Worm (Caenorhabditis elegans) whole organism, L4 larva: ENCODE measurements around the gene cest-6.

ENCODE experiments used
- F49E8.2 ChIP-seq: sonication (generic microtip); optimal IDR thresholded peaks from 2 replicates; lab custom pipeline; 2016; ENCODE audit warnings: missing compliant biosample characterization, mild to moderate bottlenecking, missing genetic modification characterization, borderline replicate concordance
- T26A8.4 ChIP-seq: fragments of 200-800 bp; sonication (Bioruptor generic); IDR thresholded peaks from 2 replicates; pipeline ENCODE4 v1.3.6; 2022; ENCODE audit warnings: missing genetic modification characterization, missing compliant biosample characterization
- Y48G9A.11 ChIP-seq: fragments of 200-800 bp; sonication (Bioruptor generic); IDR thresholded peaks from 2 replicates; pipeline ENCODE4 v1.3.6; 2022; ENCODE audit warnings: missing genetic modification reagents, missing genetic modification characterization, missing compliant biosample characterization
- aha-1 ChIP-seq: fragments of 150-350 bp; peaks from one replicate; lab custom pipeline; 2014; ENCODE audit warnings: missing biosample characterization, missing genetic modification characterization
- aly-2 ChIP-seq: sonication (generic microtip); optimal IDR thresholded peaks from 2 replicates; lab custom pipeline; 2018; ENCODE audit warnings: missing biosample characterization, missing genetic modification characterization
- attf-4 ChIP-seq: sonication (generic microtip); optimal IDR thresholded peaks from 3 replicates; lab custom pipeline; 2017; ENCODE audit warnings: missing biosample characterization, missing genetic modification characterization
- ceh-28 ChIP-seq: fragments of 150-350 bp; optimal IDR thresholded peaks from 2 replicates; lab custom pipeline; 2014; ENCODE audit warnings: missing biosample characterization, missing genetic modification reagents, missing genetic modification characterization
- daf-12 ChIP-seq: fragments of 150-350 bp; optimal IDR thresholded peaks from 2 replicates; lab custom pipeline; 2014; ENCODE audit warnings: missing biosample characterization, missing genetic modification reagents, missing genetic modification characterization
- daf-16 ChIP-seq, 3 experiments: sonication (generic microtip); optimal IDR thresholded peaks; 2 replicates each; lab custom pipeline; 2016 to 2017; ENCODE audit warnings: missing genetic modification characterization in 3 of 3, missing genetic modification reagents in 3 of 3, mild to moderate bottlenecking in 2 of 3, missing compliant biosample characterization in 2 of 3, missing biosample characterization in 1 of 3, moderate library complexity in 1 of 3
- daf-8 ChIP-seq: fragments of 200-800 bp; sonication (Bioruptor generic); IDR thresholded peaks from 2 replicates; pipeline ENCODE4 v1.3.6; 2022; ENCODE audit warnings: missing genetic modification characterization, missing compliant biosample characterization
- dmd-6 ChIP-seq: fragments of 200-800 bp; sonication (Bioruptor generic); IDR thresholded peaks from 2 replicates; pipeline ENCODE4 v1.3.6; 2022; ENCODE audit warnings: missing genetic modification reagents, missing genetic modification characterization, missing compliant biosample characterization
- dmd-9 ChIP-seq: fragments of 200-800 bp; sonication (Bioruptor generic); IDR thresholded peaks from 2 replicates; pipeline ENCODE4 v1.3.6; 2022; ENCODE audit warnings: missing genetic modification reagents, missing genetic modification characterization, missing compliant biosample characterization
- duxl-1 ChIP-seq: sonication (generic microtip); optimal IDR thresholded peaks from 2 replicates; lab custom pipeline; 2016; ENCODE audit warnings: mild to moderate bottlenecking, missing genetic modification characterization, moderate library complexity, missing compliant biosample characterization; ENCODE audit not compliant: poor library complexity
- egl-27 ChIP-seq: sonication (generic microtip); optimal IDR thresholded peaks from 3 replicates; lab custom pipeline; 2017; ENCODE audit warnings: missing biosample characterization, missing genetic modification reagents, missing genetic modification characterization
- egl-43 ChIP-seq: fragments of 200-800 bp; sonication (Bioruptor generic); IDR thresholded peaks from 2 replicates; pipeline ENCODE4 v1.3.6; 2022; ENCODE audit warnings: missing genetic modification reagents, missing genetic modification characterization, missing compliant biosample characterization
- jun-1 ChIP-seq: fragments of 150-350 bp; optimal IDR thresholded peaks from 2 replicates; lab custom pipeline; 2014; ENCODE audit warnings: missing biosample characterization, missing genetic modification reagents, missing genetic modification characterization
- lin-1 ChIP-seq: fragments of 200-800 bp; sonication (Bioruptor generic); IDR thresholded peaks from 2 replicates; pipeline ENCODE4 v1.3.6; 2022; ENCODE audit warnings: missing genetic modification reagents, missing genetic modification characterization, missing compliant biosample characterization
- lin-15B ChIP-seq: fragments of 150-350 bp; sonication (generic microtip); optimal IDR thresholded peaks from 3 replicates; lab custom pipeline; 2014; ENCODE audit warnings: missing biosample characterization, missing genetic modification characterization
- lin-29 ChIP-seq: fragments of 200-800 bp; sonication (Bioruptor generic); IDR thresholded peaks from 2 replicates; pipeline ENCODE4 v1.3.6; 2022; ENCODE audit warnings: missing genetic modification reagents, missing genetic modification characterization, missing compliant biosample characterization
- lin-38 ChIP-seq: fragments of 200-800 bp; sonication (Bioruptor generic); IDR thresholded peaks from 2 replicates; pipeline ENCODE4 v1.3.6; 2022; ENCODE audit warnings: missing genetic modification reagents, missing genetic modification characterization, missing compliant biosample characterization
- lin-39 ChIP-seq: fragments of 150-350 bp; optimal IDR thresholded peaks from 2 replicates; lab custom pipeline; 2014; ENCODE audit warnings: missing biosample characterization, missing genetic modification reagents, missing genetic modification characterization
- lsy-2 ChIP-seq, 2 experiments: fragments of 150-350 bp in 1 of 2; sonication (generic microtip) in 1 of 2; optimal IDR thresholded peaks; 2 replicates each; lab custom pipeline; 2014 to 2017; ENCODE audit warnings: missing biosample characterization in 2 of 2, missing genetic modification characterization in 2 of 2
- madf-9 ChIP-seq: fragments of 200-800 bp; sonication (Bioruptor generic); conservative IDR thresholded peaks from 2 replicates; pipeline ENCODE4 v1.3.6; 2022; ENCODE audit warnings: missing genetic modification reagents, missing genetic modification characterization, missing compliant biosample characterization
- mxl-3 ChIP-seq: fragments of 200-800 bp; sonication (Bioruptor generic); optimal IDR thresholded peaks from 2 replicates; lab custom pipeline; 2018; ENCODE audit warnings: mild to moderate bottlenecking, missing genetic modification characterization, missing compliant biosample characterization
- nhr-25 ChIP-seq: sonication (generic microtip); optimal IDR thresholded peaks from 2 replicates; lab custom pipeline; 2017; ENCODE audit warnings: missing genetic modification characterization, mild to moderate bottlenecking, missing compliant biosample characterization, antibody characterized with exemption, moderate library complexity, borderline replicate concordance; ENCODE audit not compliant: insufficient read depth
- nhr-48 ChIP-seq: sonication (generic microtip); optimal IDR thresholded peaks from 2 replicates; lab custom pipeline; 2016; ENCODE audit warnings: mild to moderate bottlenecking, missing genetic modification characterization, missing compliant biosample characterization
- nhr-6 ChIP-seq: fragments of 150-350 bp; optimal IDR thresholded peaks from 2 replicates; lab custom pipeline; 2014; ENCODE audit warnings: missing biosample characterization, missing genetic modification characterization
- nhr-76 ChIP-seq: fragments of 150-350 bp; optimal IDR thresholded peaks from 2 replicates; lab custom pipeline; 2014; ENCODE audit warnings: missing biosample characterization, missing genetic modification characterization
- sdz-12 ChIP-seq: fragments of 200-800 bp; sonication (Bioruptor generic); optimal IDR thresholded peaks from 2 replicates; lab custom pipeline; 2018; ENCODE audit warnings: mild to moderate bottlenecking, missing genetic modification characterization, missing compliant biosample characterization
- snpc-1.2 ChIP-seq: fragments of 200-800 bp; sonication (Bioruptor generic); IDR thresholded peaks from 2 replicates; pipeline ENCODE4 v1.3.6; 2022; ENCODE audit warnings: missing genetic modification reagents, missing genetic modification characterization, missing compliant biosample characterization
- snpc-4 ChIP-seq: fragments of 150-350 bp; optimal IDR thresholded peaks from 2 replicates; lab custom pipeline; 2014; ENCODE audit warnings: missing biosample characterization, missing genetic modification characterization
- spr-1 ChIP-seq: sonication (generic microtip); optimal IDR thresholded peaks from 2 replicates; lab custom pipeline; 2016; ENCODE audit warnings: mild to moderate bottlenecking, missing genetic modification characterization, missing compliant biosample characterization
- spr-3 ChIP-seq: fragments of 200-800 bp; sonication (Bioruptor generic); optimal IDR thresholded peaks from 2 replicates; lab custom pipeline; 2018; ENCODE audit warnings: mild to moderate bottlenecking, missing genetic modification characterization, missing compliant biosample characterization
- unc-130 ChIP-seq: sonication (generic microtip); optimal IDR thresholded peaks from 2 replicates; lab custom pipeline; 2016; ENCODE audit warnings: missing genetic modification reagents, missing genetic modification characterization, missing compliant biosample characterization
- unc-39 ChIP-seq: sonication (generic microtip); optimal IDR thresholded peaks from 2 replicates; lab custom pipeline; 2017; ENCODE audit warnings: missing biosample characterization, missing genetic modification characterization
- unc-62 ChIP-seq, 3 experiments: fragments of 150-350 bp in 1 of 3; sonication (generic microtip); optimal IDR thresholded peaks in 2 of 3; peaks in 1 of 3; 1 replicate in 1 of 3; 2 replicates in 2 of 3; lab custom pipeline; 2014 to 2017; ENCODE audit warnings: missing biosample characterization in 3 of 3, missing genetic modification characterization in 3 of 3, missing genetic modification reagents in 3 of 3, missing genotype in 1 of 3
- vab-7 ChIP-seq: fragments of 200-800 bp; sonication (Bioruptor generic); IDR thresholded peaks from 2 replicates; pipeline ENCODE4 v1.3.6; 2022; ENCODE audit warnings: missing genetic modification reagents, missing genetic modification characterization, missing compliant biosample characterization
- zfp-2 ChIP-seq: sonication (generic microtip); optimal IDR thresholded peaks from 2 replicates; lab custom pipeline; 2016; ENCODE audit warnings: mild to moderate bottlenecking, missing genetic modification characterization, missing compliant biosample characterization
- zfp-3 ChIP-seq: fragments of 200-800 bp; sonication (Bioruptor generic); conservative IDR thresholded peaks from 2 replicates; pipeline ENCODE4 v1.3.6; 2022; ENCODE audit warnings: missing genetic modification reagents, missing genetic modification characterization, missing compliant biosample characterization
- zip-2 ChIP-seq: fragments of 150-350 bp; optimal IDR thresholded peaks from 2 replicates; lab custom pipeline; 2014; ENCODE audit warnings: missing biosample characterization, missing genetic modification characterization

Gene cest-6

ce11 chrIV:6904606-6905005 lies 23.7 kb downstream of the cest-6 start:
- no peak for TF ChIP-seq daf-12 (tag; lab: Kevin White, UChicago)
- TF ChIP-seq unc-62 (GFP tag; optimal IDR thresholded peaks at IDR 0.05 in 1 of 2; lab: Kevin White, UChicago): peak in 1 of 2 experiments; percentile 92
- no peak for TF ChIP-seq unc-62 (tag; optimal IDR thresholded peaks at IDR 0.05; lab: Kevin White, UChicago)
- no peak for TF ChIP-seq unc-39 (tag; lab: Kevin White, UChicago)

ce11 chrIV:6903575-6903974 lies 24.7 kb downstream of the cest-6 start, which contains the start of gene T22D1.5:
Gene T22D1.5 (plus strand): TSS chrIV:6903950.
- peak; percentile 85 for TF ChIP-seq snpc-1.2 (GFP tag; lab: Robert Waterston, UW)
- no peak for TF ChIP-seq lin-38
- TF ChIP-seq duxl-1 (tag; lab: Kevin White, UChicago): no peak
- TF ChIP-seq lin-15B (tag; lab: Kevin White, UChicago): no peak
- no peak for TF ChIP-seq zip-2 (tag; lab: Kevin White, UChicago)
- peak; percentile 38 for TF ChIP-seq unc-130 (GFP tag; lab: Kevin White, UChicago)
- TF ChIP-seq zfp-2 (tag; lab: Kevin White, UChicago): no peak
- TF ChIP-seq snpc-4 (tag; lab: Kevin White, UChicago): no peak
- TF ChIP-seq Y48G9A.11 (GFP tag; lab: Robert Waterston, UW): peak; percentile 22; the same call in 1 of the 2 replicates
- no peak for TF ChIP-seq zfp-3 (GFP tag; lab: Robert Waterston, UW)
- no peak for TF ChIP-seq attf-4 (tag; lab: Kevin White, UChicago)
- TF ChIP-seq jun-1: no peak
- no peak for TF ChIP-seq lsy-2 (tag; optimal IDR thresholded peaks at IDR 0.05; lab: Kevin White, UChicago)

- no peak for TF ChIP-seq egl-27 (tag; lab: Kevin White, UChicago)
- peak; percentile 91 for TF ChIP-seq snpc-1.2 (GFP tag; lab: Robert Waterston, UW)
- TF ChIP-seq daf-16 (GFP tag; optimal IDR thresholded peaks at IDR 0.05; lab: Kevin White, UChicago): no peak
- TF ChIP-seq daf-16 (tag; optimal IDR thresholded peaks at IDR 0.05; lab: Kevin White, UChicago): no peak
- TF ChIP-seq lin-1: no peak
- 0 out of 2 replicates have a peak, but pooled peaks have one; percentile 21 for TF ChIP-seq dmd-9
- no peak for TF ChIP-seq lin-38
- no peak for TF ChIP-seq lin-29 (GFP tag; lab: Robert Waterston, UW)
- TF ChIP-seq nhr-6 (tag; lab: Kevin White, UChicago): peak; percentile 44
- TF ChIP-seq nhr-25 (tag; lab: Kevin White, UChicago): no peak
- no peak for TF ChIP-seq sdz-12 (GFP tag; lab: Kevin White, UChicago)
- TF ChIP-seq unc-130 (GFP tag; lab: Kevin White, UChicago): peak; percentile 86
- no peak for TF ChIP-seq snpc-4 (tag; lab: Kevin White, UChicago)
- no peak for TF ChIP-seq egl-43 (GFP tag; lab: Robert Waterston, UW)
- no peak for TF ChIP-seq vab-7 (GFP tag; lab: Robert Waterston, UW)
- no peak for TF ChIP-seq lin-39 (tag; lab: Kevin White, UChicago)
- TF ChIP-seq spr-1 (tag; lab: Kevin White, UChicago): no peak
- TF ChIP-seq daf-8: no peak
- peak; percentile 24 for TF ChIP-seq nhr-48
- peak; percentile 39 for TF ChIP-seq ceh-28 (tag; lab: Kevin White, UChicago)
- TF ChIP-seq madf-9: no peak
- peak; percentile 46 for TF ChIP-seq dmd-6 (GFP tag; lab: Robert Waterston, UW)
- peak; percentile 78 for TF ChIP-seq mxl-3 (GFP tag; lab: Kevin White, UChicago)
- TF ChIP-seq spr-3 (GFP tag; lab: Kevin White, UChicago): no peak
- no peak for TF ChIP-seq nhr-76
- TF ChIP-seq F49E8.2 (tag; lab: Kevin White, UChicago): no peak
- TF ChIP-seq aha-1 (tag; lab: Kevin White, UChicago): no peak
- TF ChIP-seq T26A8.4 (GFP tag; lab: Robert Waterston, UW): no peak
- no peak for TF ChIP-seq aly-2 (tag; lab: Kevin White, UChicago)
These were observed 40.7 kb downstream of the cest-6 start, which contains the start of the genes T05A12.3 and T05A12.4 for ce11 chrIV:6887601-6888099. Gene T05A12.3 (minus strand): TSS chrIV:6887651. Gene T05A12.4 (plus strand): TSS chrIV:6887948.
